Fruit fly (Drosophila melanogaster): ENCODE results near the gene CG33493.

CG33493 gene

dm6 chr3L:10734561-10734960 is 41.6 kb upstream of the CG33493 start (continued):
- peak; percentile 61 for TF ChIP-seq fd64A (GFP tag; optimal IDR thresholded peaks at IDR 0.05)
- TF ChIP-seq HmgZ (tag; optimal IDR thresholded peaks at IDR 0.05) = no peak
- TF ChIP-seq gfzf (GFP tag; optimal IDR thresholded peaks at IDR 0.05) = no peak
- TF ChIP-seq Sin3A (optimal IDR thresholded peaks at IDR 0.05) = no peak
- no peak for TF ChIP-seq jing (GFP tag; optimal IDR thresholded peaks at IDR 0.05)
- TF ChIP-seq twi (tag; optimal IDR thresholded peaks at IDR 0.05) = no peak
- TF ChIP-seq lbe (GFP tag; optimal IDR thresholded peaks at IDR 0.05) = no peak
- no peak for TF ChIP-seq Usf (GFP tag; optimal IDR thresholded peaks at IDR 0.05)
- TF ChIP-seq CG6175 (GFP tag; IDR thresholded peaks at IDR 0.05) = no peak
- TF ChIP-seq dysf (GFP tag; IDR thresholded peaks at IDR 0.05) = peak; percentile 11; the same call in 1 of the 3 replicates
- TF ChIP-seq MBD-R2 (GFP tag; IDR thresholded peaks at IDR 0.05) = no peak
- no peak for TF ChIP-seq ac (GFP tag; optimal IDR thresholded peaks at IDR 0.05)
- TF ChIP-seq CG3281 (GFP tag; optimal IDR thresholded peaks at IDR 0.05) = no peak
- TF ChIP-seq esg (GFP tag; conservative IDR thresholded peaks at IDR 0.05) = no peak
- no peak for TF ChIP-seq CG18764 (GFP tag; optimal IDR thresholded peaks at IDR 0.05)
- TF ChIP-seq mld (GFP tag; IDR thresholded peaks at IDR 0.05; ENCODE audit: partially characterized antibody) = no peak
- no peak for TF ChIP-seq CG8765 (GFP tag; IDR thresholded peaks at IDR 0.05)
- no peak for TF ChIP-seq Jarid2 (GFP tag; optimal IDR thresholded peaks at IDR 0.05)
- no peak for TF ChIP-seq D19A (tag; optimal IDR thresholded peaks at IDR 0.05)
- TF ChIP-seq Lim3 (GFP tag; IDR thresholded peaks at IDR 0.05) = no peak
- TF ChIP-seq dm (GFP tag; optimal IDR thresholded peaks at IDR 0.05) = no peak
- TF ChIP-seq Deaf1 (tag; optimal IDR thresholded peaks at IDR 0.05) = no peak
- no peak for TF ChIP-seq PHDP (tag; optimal IDR thresholded peaks at IDR 0.05)
- no peak for TF ChIP-seq CG14860 (GFP tag; IDR thresholded peaks at IDR 0.05; ENCODE audit: partially characterized antibody)
- no peak for TF ChIP-seq Mrtf (GFP tag; IDR thresholded peaks at IDR 0.05)
- no peak for TF ChIP-seq Dll (GFP tag; IDR thresholded peaks at IDR 0.05; ENCODE audit: partially characterized antibody)
- no peak for TF ChIP-seq CG3847 (GFP tag; IDR thresholded peaks at IDR 0.05)
- TF ChIP-seq TFAM (GFP tag; optimal IDR thresholded peaks at IDR 0.05) = no peak
- no peak for TF ChIP-seq az2 (GFP tag; optimal IDR thresholded peaks at IDR 0.05)
- no peak for TF ChIP-seq CG17361 (GFP tag; IDR thresholded peaks at IDR 0.05)
- TF ChIP-seq gce (GFP tag; IDR thresholded peaks at IDR 0.05) = peak; percentile 66; the same call in 1 of the 3 replicates
- TF ChIP-seq CG2116 (GFP tag; optimal IDR thresholded peaks at IDR 0.05) = no peak
- no peak for TF ChIP-seq ems (GFP tag; optimal IDR thresholded peaks at IDR 0.05)
- peak; percentile 71 for TF ChIP-seq CG12071 (GFP tag; optimal IDR thresholded peaks at IDR 0.05)
- TF ChIP-seq Dad (GFP tag; optimal IDR thresholded peaks at IDR 0.05) = no peak
- TF ChIP-seq CG4730 (GFP tag; IDR thresholded peaks at IDR 0.05) = no peak
- no peak for TF ChIP-seq hb (GFP tag; IDR thresholded peaks at IDR 0.05; ENCODE audit: partially characterized antibody)
- no peak for TF ChIP-seq Tbp (GFP tag; optimal IDR thresholded peaks at IDR 0.05)
- no peak for TF ChIP-seq sd (tag; optimal IDR thresholded peaks at IDR 0.05)
- TF ChIP-seq ranshi (GFP tag; IDR thresholded peaks at IDR 0.05) = no peak
- peak; percentile 32; the same call in 1 of the 2 replicates for TF ChIP-seq sens-2 (GFP tag; IDR thresholded peaks at IDR 0.05)
- peak; percentile 91 for TF ChIP-seq CG15601 (tag; optimal IDR thresholded peaks at IDR 0.05)
- peak; percentile 57 for TF ChIP-seq lab (GFP tag; optimal IDR thresholded peaks at IDR 0.05)
- no peak for TF ChIP-seq CG12104 (GFP tag; optimal IDR thresholded peaks at IDR 0.05)
- no peak for TF ChIP-seq CG10366 (GFP tag; IDR thresholded peaks at IDR 0.05)
- no peak for TF ChIP-seq peb (GFP tag; IDR thresholded peaks at IDR 0.05)
- TF ChIP-seq corto (GFP tag; optimal IDR thresholded peaks at IDR 0.05) = no peak
- TF ChIP-seq CG17612 (GFP tag; IDR thresholded peaks at IDR 0.05) = no peak
- no peak for TF ChIP-seq HLH4C (GFP tag; IDR thresholded peaks at IDR 0.05; ENCODE audit: partially characterized antibody)
- TF ChIP-seq CG9797 (GFP tag; optimal IDR thresholded peaks at IDR 0.05) = no peak
- no peak for TF ChIP-seq CG10209 (GFP tag; optimal IDR thresholded peaks at IDR 0.05)
- TF ChIP-seq ash1 (GFP tag; optimal IDR thresholded peaks at IDR 0.05) = no peak

Data from whole organism, embryonic.